Worm (Caenorhabditis elegans) whole organism, L4 larva: ENCODE results near the gene cest-4.

ENCODE experiments used
- F26F4.8 ChIP-seq: fragments of 200-800 bp; sonication (Bioruptor generic); conservative IDR thresholded peaks from 2 replicates; pipeline ENCODE4 v1.3.6; 2022; ENCODE audit warnings: missing genetic modification characterization, missing compliant biosample characterization
- F37D6.2 ChIP-seq: sonication (generic microtip); optimal IDR thresholded peaks from 2 replicates; lab custom pipeline; 2016; ENCODE audit warnings: mild to moderate bottlenecking, missing genetic modification characterization, missing compliant biosample characterization
- F44E2.7 ChIP-seq: fragments of 200-800 bp; sonication (Bioruptor generic); IDR thresholded peaks from 2 replicates; pipeline ENCODE4 v2.1.2; 2022; ENCODE audit warnings: missing genetic modification characterization, missing compliant biosample characterization
- F49E8.2 ChIP-seq: sonication (generic microtip); optimal IDR thresholded peaks from 2 replicates; lab custom pipeline; 2016; ENCODE audit warnings: missing compliant biosample characterization, mild to moderate bottlenecking, missing genetic modification characterization, borderline replicate concordance
- Y5F2A.4 ChIP-seq: fragments of 200-800 bp; sonication (Bioruptor generic); optimal IDR thresholded peaks from 2 replicates; lab custom pipeline; 2018; ENCODE audit warnings: mild to moderate bottlenecking, missing genetic modification characterization, missing compliant biosample characterization
- Y75B8A.6 ChIP-seq: fragments of 200-800 bp; sonication (Bioruptor generic); IDR thresholded peaks from 2 replicates; pipeline ENCODE4 v1.3.6; 2022; ENCODE audit warnings: missing genetic modification reagents, missing genetic modification characterization, missing compliant biosample characterization
- ZK546.5 ChIP-seq, 2 experiments: sonication (generic microtip); optimal IDR thresholded peaks; 2 replicates each; lab custom pipeline; 2017; ENCODE audit warnings: missing biosample characterization in 2 of 2, missing genetic modification characterization in 2 of 2
- aha-1 ChIP-seq: fragments of 150-350 bp; peaks from one replicate; lab custom pipeline; 2014; ENCODE audit warnings: missing biosample characterization, missing genetic modification characterization
- arid-1 ChIP-seq: fragments of 200-800 bp; sonication (Bioruptor generic); conservative IDR thresholded peaks from 2 replicates; pipeline ENCODE4 v1.3.6; 2022; ENCODE audit warnings: missing genetic modification reagents, missing genetic modification characterization, missing compliant biosample characterization
- attf-4 ChIP-seq: sonication (generic microtip); optimal IDR thresholded peaks from 3 replicates; lab custom pipeline; 2017; ENCODE audit warnings: missing biosample characterization, missing genetic modification characterization
- ceh-28 ChIP-seq: fragments of 150-350 bp; optimal IDR thresholded peaks from 2 replicates; lab custom pipeline; 2014; ENCODE audit warnings: missing biosample characterization, missing genetic modification reagents, missing genetic modification characterization
- ceh-44 ChIP-seq: fragments of 200-800 bp; sonication (Bioruptor generic); IDR thresholded peaks from 2 replicates; pipeline ENCODE4 v1.3.6; 2022; ENCODE audit warnings: missing genetic modification reagents, missing genetic modification characterization, missing compliant biosample characterization
- ceh-62 ChIP-seq: sonication (generic microtip); optimal IDR thresholded peaks from 2 replicates; lab custom pipeline; 2017; ENCODE audit warnings: missing biosample characterization, missing genetic modification characterization
- ceh-82 ChIP-seq: sonication (generic microtip); optimal IDR thresholded peaks from 2 replicates; lab custom pipeline; 2017; ENCODE audit warnings: missing biosample characterization, missing genetic modification characterization
- daf-12 ChIP-seq: fragments of 150-350 bp; optimal IDR thresholded peaks from 2 replicates; lab custom pipeline; 2014; ENCODE audit warnings: missing biosample characterization, missing genetic modification reagents, missing genetic modification characterization
- daf-16 ChIP-seq, 3 experiments: sonication (generic microtip); optimal IDR thresholded peaks; 2 replicates each; lab custom pipeline; 2016 to 2017; ENCODE audit warnings: missing genetic modification characterization in 3 of 3, missing genetic modification reagents in 3 of 3, mild to moderate bottlenecking in 2 of 3, missing compliant biosample characterization in 2 of 3, missing biosample characterization in 1 of 3, moderate library complexity in 1 of 3
- dmd-6 ChIP-seq: fragments of 200-800 bp; sonication (Bioruptor generic); IDR thresholded peaks from 2 replicates; pipeline ENCODE4 v1.3.6; 2022; ENCODE audit warnings: missing genetic modification reagents, missing genetic modification characterization, missing compliant biosample characterization
- dmd-8 ChIP-seq: fragments of 200-800 bp; sonication (Bioruptor generic); IDR thresholded peaks from 2 replicates; pipeline ENCODE4 v1.3.6; 2022; ENCODE audit warnings: missing genetic modification characterization, missing compliant biosample characterization
- dve-1 ChIP-seq: sonication (generic microtip); optimal IDR thresholded peaks from 2 replicates; lab custom pipeline; 2017; ENCODE audit warnings: antibody characterized with exemption, mild to moderate bottlenecking, missing genetic modification characterization, missing compliant biosample characterization; ENCODE audit not compliant: insufficient read depth
- egl-27 ChIP-seq: sonication (generic microtip); optimal IDR thresholded peaks from 3 replicates; lab custom pipeline; 2017; ENCODE audit warnings: missing biosample characterization, missing genetic modification reagents, missing genetic modification characterization
- fkh-10 ChIP-seq: fragments of 150-350 bp; optimal IDR thresholded peaks from 2 replicates; lab custom pipeline; 2014; ENCODE audit warnings: missing biosample characterization, missing genetic modification reagents, missing genetic modification characterization
- hlh-30 ChIP-seq: sonication (generic microtip); optimal IDR thresholded peaks from 2 replicates; lab custom pipeline; 2017; ENCODE audit warnings: antibody characterized with exemption, mild to moderate bottlenecking, missing genetic modification characterization, missing compliant biosample characterization; ENCODE audit not compliant: insufficient read depth
- hmg-1.1 ChIP-seq: fragments of 200-800 bp; sonication (Bioruptor generic); IDR thresholded peaks from 2 replicates; pipeline ENCODE4 v1.3.6; 2022; ENCODE audit warnings: missing genetic modification reagents, missing genetic modification characterization, missing compliant biosample characterization
- jun-1 ChIP-seq: fragments of 150-350 bp; optimal IDR thresholded peaks from 2 replicates; lab custom pipeline; 2014; ENCODE audit warnings: missing biosample characterization, missing genetic modification reagents, missing genetic modification characterization
- lim-7 ChIP-seq: fragments of 200-800 bp; sonication (Bioruptor generic); IDR thresholded peaks from 2 replicates; pipeline ENCODE4 v1.3.6; 2022; ENCODE audit warnings: missing genetic modification characterization, missing compliant biosample characterization
- lin-1 ChIP-seq: fragments of 200-800 bp; sonication (Bioruptor generic); IDR thresholded peaks from 2 replicates; pipeline ENCODE4 v1.3.6; 2022; ENCODE audit warnings: missing genetic modification reagents, missing genetic modification characterization, missing compliant biosample characterization
- lin-13 ChIP-seq: fragments of 150-350 bp; optimal IDR thresholded peaks from 2 replicates; lab custom pipeline; 2014; ENCODE audit warnings: missing biosample characterization, missing genetic modification reagents, missing genetic modification characterization
- lin-29 ChIP-seq: fragments of 200-800 bp; sonication (Bioruptor generic); IDR thresholded peaks from 2 replicates; pipeline ENCODE4 v1.3.6; 2022; ENCODE audit warnings: missing genetic modification reagents, missing genetic modification characterization, missing compliant biosample characterization
- lin-38 ChIP-seq: fragments of 200-800 bp; sonication (Bioruptor generic); IDR thresholded peaks from 2 replicates; pipeline ENCODE4 v1.3.6; 2022; ENCODE audit warnings: missing genetic modification reagents, missing genetic modification characterization, missing compliant biosample characterization
- lsy-2 ChIP-seq, 2 experiments: fragments of 150-350 bp in 1 of 2; sonication (generic microtip) in 1 of 2; optimal IDR thresholded peaks; 2 replicates each; lab custom pipeline; 2014 to 2017; ENCODE audit warnings: missing biosample characterization in 2 of 2, missing genetic modification characterization in 2 of 2
- madf-5 ChIP-seq, 2 experiments: fragments of 200-800 bp; sonication (Bioruptor generic); IDR thresholded peaks; 2 replicates each; pipeline ENCODE4 v1.3.6; 2022; ENCODE audit warnings: missing compliant biosample characterization in 2 of 2, missing genetic modification characterization in 2 of 2
- madf-9 ChIP-seq: fragments of 200-800 bp; sonication (Bioruptor generic); conservative IDR thresholded peaks from 2 replicates; pipeline ENCODE4 v1.3.6; 2022; ENCODE audit warnings: missing genetic modification reagents, missing genetic modification characterization, missing compliant biosample characterization
- mdl-1 ChIP-seq, 2 experiments: fragments of 150-350 bp in 1 of 2; sonication (generic microtip) in 1 of 2; optimal IDR thresholded peaks; 2 replicates each; lab custom pipeline; 2014 to 2017; ENCODE audit warnings: missing biosample characterization in 2 of 2, missing genetic modification characterization in 2 of 2
- nhr-25 ChIP-seq: sonication (generic microtip); optimal IDR thresholded peaks from 2 replicates; lab custom pipeline; 2017; ENCODE audit warnings: missing genetic modification characterization, mild to moderate bottlenecking, missing compliant biosample characterization, antibody characterized with exemption, moderate library complexity, borderline replicate concordance; ENCODE audit not compliant: insufficient read depth
- nhr-28 ChIP-seq: fragments of 150-350 bp; optimal IDR thresholded peaks from 2 replicates; lab custom pipeline; 2014; ENCODE audit warnings: missing biosample characterization, missing genetic modification characterization
- nhr-41 ChIP-seq: fragments of 200-800 bp; sonication (Bioruptor generic); IDR thresholded peaks from 2 replicates; pipeline ENCODE4 v1.3.6; 2022; ENCODE audit warnings: missing genetic modification reagents, missing genetic modification characterization, missing compliant biosample characterization
- nhr-42 ChIP-seq: fragments of 200-800 bp; sonication (Bioruptor generic); IDR thresholded peaks from 2 replicates; pipeline ENCODE4 v1.3.6; 2022; ENCODE audit warnings: missing genetic modification characterization, missing compliant biosample characterization
- nhr-48 ChIP-seq: sonication (generic microtip); optimal IDR thresholded peaks from 2 replicates; lab custom pipeline; 2016; ENCODE audit warnings: mild to moderate bottlenecking, missing genetic modification characterization, missing compliant biosample characterization
- nhr-76 ChIP-seq: fragments of 150-350 bp; optimal IDR thresholded peaks from 2 replicates; lab custom pipeline; 2014; ENCODE audit warnings: missing biosample characterization, missing genetic modification characterization
- nhr-77 ChIP-seq: fragments of 150-350 bp; optimal IDR thresholded peaks from 2 replicates; lab custom pipeline; 2014; ENCODE audit warnings: missing biosample characterization, missing genetic modification characterization
- php-3 ChIP-seq: fragments of 200-800 bp; sonication (Bioruptor generic); IDR thresholded peaks from 2 replicates; pipeline ENCODE4 v1.3.6; 2022; ENCODE audit warnings: missing genetic modification reagents, missing genetic modification characterization, missing compliant biosample characterization
- pqm-1 ChIP-seq: sonication (generic microtip); optimal IDR thresholded peaks from 2 replicates; lab custom pipeline; 2017; ENCODE audit warnings: missing biosample characterization, missing genetic modification characterization
- saeg-2 ChIP-seq: fragments of 200-800 bp; sonication (Bioruptor generic); IDR thresholded peaks from 2 replicates; pipeline ENCODE4 v1.3.6; 2022; ENCODE audit warnings: missing genetic modification reagents, missing genetic modification characterization, missing compliant biosample characterization
- snpc-4 ChIP-seq: fragments of 150-350 bp; optimal IDR thresholded peaks from 2 replicates; lab custom pipeline; 2014; ENCODE audit warnings: missing biosample characterization, missing genetic modification characterization
- spr-3 ChIP-seq: fragments of 200-800 bp; sonication (Bioruptor generic); optimal IDR thresholded peaks from 2 replicates; lab custom pipeline; 2018; ENCODE audit warnings: mild to moderate bottlenecking, missing genetic modification characterization, missing compliant biosample characterization
- tra-1 ChIP-seq: fragments of 200-800 bp; sonication (Bioruptor generic); IDR thresholded peaks from 2 replicates; pipeline ENCODE4 v1.3.6; 2022; ENCODE audit warnings: missing genetic modification reagents, missing genetic modification characterization, missing compliant biosample characterization
- unc-130 ChIP-seq: sonication (generic microtip); optimal IDR thresholded peaks from 2 replicates; lab custom pipeline; 2016; ENCODE audit warnings: missing genetic modification reagents, missing genetic modification characterization, missing compliant biosample characterization
- zag-1 ChIP-seq: fragments of 150-350 bp; optimal IDR thresholded peaks from 2 replicates; lab custom pipeline; 2014; ENCODE audit warnings: missing biosample characterization, missing genetic modification characterization
- ztf-7 ChIP-seq: fragments of 150-350 bp; optimal IDR thresholded peaks from 2 replicates; lab custom pipeline; 2014; ENCODE audit warnings: missing biosample characterization, missing genetic modification characterization

The cest-4 gene

ce11 chrIV:6770407-6770883 lies 31.7 kb downstream of the cest-4 start, which contains the start of gene anat-1:
anat-1 (plus strand) TSS chrIV:6770833.
- TF ChIP-seq F49E8.2 (tag; lab: Kevin White, UChicago), result no peak
- no peak for TF ChIP-seq nhr-41
- no peak for TF ChIP-seq daf-16 (GFP tag; optimal IDR thresholded peaks at IDR 0.05; lab: Kevin White, UChicago)
- TF ChIP-seq daf-16 (tag; optimal IDR thresholded peaks at IDR 0.05; lab: Kevin White, UChicago), result peak; percentile 73
- no peak for TF ChIP-seq lin-38 (GFP tag; lab: Robert Waterston, UW)
- TF ChIP-seq unc-130 (GFP tag; lab: Kevin White, UChicago), result no peak
- TF ChIP-seq hmg-1.1 (GFP tag; lab: Robert Waterston, UW), result no peak
- TF ChIP-seq spr-3 (GFP tag; lab: Kevin White, UChicago), result no peak
- TF ChIP-seq jun-1 (tag; lab: Kevin White, UChicago), result no peak
- TF ChIP-seq pqm-1 (tag; lab: Kevin White, UChicago), result peak; percentile 73
- TF ChIP-seq nhr-77 (tag; lab: Kevin White, UChicago), result no peak
- TF ChIP-seq mdl-1 (tag; optimal IDR thresholded peaks at IDR 0.05; lab: Kevin White, UChicago), result no peak
- TF ChIP-seq madf-5 (GFP tag; IDR thresholded peaks at IDR 0.05; lab: Robert Waterston, UW), result no peak
- no peak for TF ChIP-seq F37D6.2 (tag; lab: Kevin White, UChicago)
- TF ChIP-seq lin-1 (GFP tag; lab: Robert Waterston, UW), result no peak
- TF ChIP-seq lin-13, result no peak
- no peak for TF ChIP-seq aha-1 (tag; lab: Kevin White, UChicago)
- no peak for TF ChIP-seq nhr-25
- no peak for TF ChIP-seq lin-29 (GFP tag; lab: Robert Waterston, UW)
- TF ChIP-seq fkh-10 (GFP tag; lab: Kevin White, UChicago), result no peak
- TF ChIP-seq ceh-82, result no peak
- TF ChIP-seq dve-1 (tag; lab: Kevin White, UChicago), result peak; percentile 23
- TF ChIP-seq F44E2.7 (GFP tag; lab: Robert Waterston, UW), result no peak

DNA sequence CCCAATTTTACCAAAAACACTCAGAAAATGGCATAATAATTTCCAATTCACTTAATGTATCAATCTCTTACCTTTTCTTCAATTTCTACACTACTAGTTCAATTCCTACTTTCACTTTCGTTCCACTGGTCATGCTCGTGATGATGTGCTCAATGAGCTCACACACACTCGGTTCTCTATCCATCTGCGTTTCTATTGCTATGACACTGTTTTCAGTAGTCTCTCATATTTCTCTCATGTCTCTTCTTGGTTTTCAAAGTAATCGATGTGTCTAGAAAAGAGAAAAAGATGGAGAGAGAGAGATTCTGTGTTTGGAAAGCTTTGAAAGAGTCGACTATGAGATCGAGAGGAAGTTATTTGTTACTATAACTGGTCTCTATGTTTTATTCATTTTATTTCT lies 34.9 kb downstream of the cest-4 start:
- TF ChIP-seq lim-7 (GFP tag; lab: Robert Waterston, UW) (no peak), hlh-30 (tag; lab: Kevin White, UChicago) (peak; percentile 91), snpc-4 (tag; lab: Kevin White, UChicago) (no peak), zag-1 (no peak), saeg-2 (GFP tag; lab: Robert Waterston, UW) (no peak), lsy-2 (tag; optimal IDR thresholded peaks at IDR 0.05; lab: Kevin White, UChicago) (peak; percentile 23 to 77), ceh-44 (GFP tag; lab: Robert Waterston, UW) (no peak), ceh-82 (no peak), F26F4.8 (no peak), ceh-62 (tag; lab: Kevin White, UChicago) (no peak), nhr-48 (tag; lab: Kevin White, UChicago) (peak; percentile 6), hmg-1.1 (GFP tag; lab: Robert Waterston, UW) (peak; percentile 68), Y75B8A.6 (no peak), ZK546.5 (tag; optimal IDR thresholded peaks at IDR 0.05; lab: Kevin White, UChicago) (no peak), arid-1 (no peak), madf-9 (GFP tag; lab: Robert Waterston, UW) (no peak), nhr-42 (GFP tag; lab: Robert Waterston, UW) (no peak), nhr-76 (tag; lab: Kevin White, UChicago) (no peak), egl-27 (no peak), dmd-8 (GFP tag; lab: Robert Waterston, UW) (no peak), daf-12 (no peak), F37D6.2 (tag; lab: Kevin White, UChicago) (no peak), ztf-7 (tag; lab: Kevin White, UChicago) (no peak), tra-1 (GFP tag; lab: Robert Waterston, UW) (no peak), F49E8.2 (tag; lab: Kevin White, UChicago) (no peak), dmd-6 (GFP tag; lab: Robert Waterston, UW) (peak; percentile 20; the same call in 1 of the 2 replicates), php-3 (no peak), ceh-28 (tag; lab: Kevin White, UChicago) (peak; percentile 52), nhr-28 (peak; percentile 59), Y5F2A.4 (GFP tag; lab: Kevin White, UChicago) (no peak), attf-4 (no peak)
